Fruit fly (Drosophila melanogaster) whole organism, wandering third instar larva: ENCODE measurements around the gene Ir68b.

ENCODE experiments used
- Hnf4 ChIP-seq: fragments of 200-800 bp; sonication (Bioruptor generic); optimal IDR thresholded peaks from 2 replicates; lab custom pipeline; 2016; ENCODE audit warnings: missing biosample characterization, mild to moderate bottlenecking, missing genetic modification characterization
- usp ChIP-seq: fragments of >200 bp; optimal IDR thresholded peaks from 2 replicates; lab custom pipeline; 2017; ENCODE audit warnings: missing biosample characterization, missing genetic modification characterization

dm6 chr3L:12124138-12124583 is 3.0 kb downstream of the Ir68b start:
- no peak for TF ChIP-seq usp (GFP tag; lab: Kevin White, UChicago)
- TF ChIP-seq Hnf4, result no peak
